Worm (Caenorhabditis elegans) whole organism, L4 larva: ENCODE results near the gene sre-53.

ENCODE experiments used
- F26F4.8 ChIP-seq: fragments of 200-800 bp; sonication (Bioruptor generic); conservative IDR thresholded peaks from 2 replicates; pipeline ENCODE4 v1.3.6; 2022; ENCODE audit warnings: missing genetic modification characterization, missing compliant biosample characterization
- F37D6.2 ChIP-seq: sonication (generic microtip); optimal IDR thresholded peaks from 2 replicates; lab custom pipeline; 2016; ENCODE audit warnings: mild to moderate bottlenecking, missing genetic modification characterization, missing compliant biosample characterization
- F44E2.7 ChIP-seq: fragments of 200-800 bp; sonication (Bioruptor generic); IDR thresholded peaks from 2 replicates; pipeline ENCODE4 v2.1.2; 2022; ENCODE audit warnings: missing genetic modification characterization, missing compliant biosample characterization
- T26A8.4 ChIP-seq: fragments of 200-800 bp; sonication (Bioruptor generic); IDR thresholded peaks from 2 replicates; pipeline ENCODE4 v1.3.6; 2022; ENCODE audit warnings: missing genetic modification characterization, missing compliant biosample characterization
- Y105C5A.15 ChIP-seq: fragments of 200-800 bp; sonication (Bioruptor generic); IDR thresholded peaks from 2 replicates; pipeline ENCODE4 v1.3.6; 2022; ENCODE audit warnings: missing genetic modification characterization, missing compliant biosample characterization
- aha-1 ChIP-seq: fragments of 150-350 bp; peaks from one replicate; lab custom pipeline; 2014; ENCODE audit warnings: missing biosample characterization, missing genetic modification characterization
- ceh-20 ChIP-seq: fragments of 200-800 bp; sonication (Bioruptor generic); IDR thresholded peaks from 2 replicates; pipeline ENCODE4 v1.3.6; 2022; ENCODE audit warnings: missing genetic modification reagents, missing genetic modification characterization, missing compliant biosample characterization
- ceh-32 ChIP-seq: sonication (generic microtip); optimal IDR thresholded peaks from 2 replicates; lab custom pipeline; 2016; ENCODE audit warnings: mild to moderate bottlenecking, missing genetic modification characterization, missing compliant biosample characterization; ENCODE audit not compliant: poor library complexity
- ctbp-1 ChIP-seq: fragments of 200-800 bp; sonication (Bioruptor generic); IDR thresholded peaks from 2 replicates; pipeline ENCODE4 v1.3.6; 2022; ENCODE audit warnings: missing genetic modification reagents, missing genetic modification characterization, missing compliant biosample characterization
- daf-12 ChIP-seq: fragments of 150-350 bp; optimal IDR thresholded peaks from 2 replicates; lab custom pipeline; 2014; ENCODE audit warnings: missing biosample characterization, missing genetic modification reagents, missing genetic modification characterization
- daf-16 ChIP-seq, 3 experiments: sonication (generic microtip); optimal IDR thresholded peaks; 2 replicates each; lab custom pipeline; 2016 to 2017; ENCODE audit warnings: missing genetic modification characterization in 3 of 3, missing genetic modification reagents in 3 of 3, mild to moderate bottlenecking in 2 of 3, missing compliant biosample characterization in 2 of 3, missing biosample characterization in 1 of 3, moderate library complexity in 1 of 3
- dmd-6 ChIP-seq: fragments of 200-800 bp; sonication (Bioruptor generic); IDR thresholded peaks from 2 replicates; pipeline ENCODE4 v1.3.6; 2022; ENCODE audit warnings: missing genetic modification reagents, missing genetic modification characterization, missing compliant biosample characterization
- duxl-1 ChIP-seq: sonication (generic microtip); optimal IDR thresholded peaks from 2 replicates; lab custom pipeline; 2016; ENCODE audit warnings: mild to moderate bottlenecking, missing genetic modification characterization, moderate library complexity, missing compliant biosample characterization; ENCODE audit not compliant: poor library complexity
- dve-1 ChIP-seq: sonication (generic microtip); optimal IDR thresholded peaks from 2 replicates; lab custom pipeline; 2017; ENCODE audit warnings: antibody characterized with exemption, mild to moderate bottlenecking, missing genetic modification characterization, missing compliant biosample characterization; ENCODE audit not compliant: insufficient read depth
- egl-27 ChIP-seq: sonication (generic microtip); optimal IDR thresholded peaks from 3 replicates; lab custom pipeline; 2017; ENCODE audit warnings: missing biosample characterization, missing genetic modification reagents, missing genetic modification characterization
- fkh-10 ChIP-seq: fragments of 150-350 bp; optimal IDR thresholded peaks from 2 replicates; lab custom pipeline; 2014; ENCODE audit warnings: missing biosample characterization, missing genetic modification reagents, missing genetic modification characterization
- hif-1 ChIP-seq, 2 experiments: sonication (generic microtip); optimal IDR thresholded peaks; 2 replicates each; lab custom pipeline; 2016 to 2017; ENCODE audit warnings: missing compliant biosample characterization in 2 of 2, missing genetic modification characterization in 2 of 2, missing genetic modification reagents in 2 of 2, missing genotype in 2 of 2, mild to moderate bottlenecking in 1 of 2
- hlh-11 ChIP-seq: fragments of 200-800 bp; sonication (Bioruptor generic); optimal IDR thresholded peaks from 2 replicates; lab custom pipeline; 2018; ENCODE audit warnings: mild to moderate bottlenecking, missing genetic modification characterization, missing compliant biosample characterization
- hlh-30 ChIP-seq: sonication (generic microtip); optimal IDR thresholded peaks from 2 replicates; lab custom pipeline; 2017; ENCODE audit warnings: antibody characterized with exemption, mild to moderate bottlenecking, missing genetic modification characterization, missing compliant biosample characterization; ENCODE audit not compliant: insufficient read depth
- lim-7 ChIP-seq: fragments of 200-800 bp; sonication (Bioruptor generic); IDR thresholded peaks from 2 replicates; pipeline ENCODE4 v1.3.6; 2022; ENCODE audit warnings: missing genetic modification characterization, missing compliant biosample characterization
- lin-1 ChIP-seq: fragments of 200-800 bp; sonication (Bioruptor generic); IDR thresholded peaks from 2 replicates; pipeline ENCODE4 v1.3.6; 2022; ENCODE audit warnings: missing genetic modification reagents, missing genetic modification characterization, missing compliant biosample characterization
- lin-13 ChIP-seq: fragments of 150-350 bp; optimal IDR thresholded peaks from 2 replicates; lab custom pipeline; 2014; ENCODE audit warnings: missing biosample characterization, missing genetic modification reagents, missing genetic modification characterization
- lin-29 ChIP-seq: fragments of 200-800 bp; sonication (Bioruptor generic); IDR thresholded peaks from 2 replicates; pipeline ENCODE4 v1.3.6; 2022; ENCODE audit warnings: missing genetic modification reagents, missing genetic modification characterization, missing compliant biosample characterization
- lsy-2 ChIP-seq, 2 experiments: fragments of 150-350 bp in 1 of 2; sonication (generic microtip) in 1 of 2; optimal IDR thresholded peaks; 2 replicates each; lab custom pipeline; 2014 to 2017; ENCODE audit warnings: missing biosample characterization in 2 of 2, missing genetic modification characterization in 2 of 2
- mdl-1 ChIP-seq, 2 experiments: fragments of 150-350 bp in 1 of 2; sonication (generic microtip) in 1 of 2; optimal IDR thresholded peaks; 2 replicates each; lab custom pipeline; 2014 to 2017; ENCODE audit warnings: missing biosample characterization in 2 of 2, missing genetic modification characterization in 2 of 2
- mep-1 ChIP-seq: fragments of 150-350 bp; sonication (generic microtip); optimal IDR thresholded peaks from 3 replicates; lab custom pipeline; 2014; ENCODE audit warnings: missing biosample characterization, missing genetic modification characterization
- mes-2 ChIP-seq: sonication (generic microtip); optimal IDR thresholded peaks from 2 replicates; lab custom pipeline; 2016; ENCODE audit warnings: missing genotype, mild to moderate bottlenecking, missing genetic modification characterization, missing compliant biosample characterization; ENCODE audit not compliant: poor library complexity, severe bottlenecking
- mxl-2 ChIP-seq: fragments of 200-800 bp; sonication (Bioruptor generic); conservative IDR thresholded peaks from 2 replicates; pipeline ENCODE4 v1.3.6; 2022; ENCODE audit warnings: missing genetic modification reagents, missing genetic modification characterization, missing compliant biosample characterization
- mxl-3 ChIP-seq: fragments of 200-800 bp; sonication (Bioruptor generic); optimal IDR thresholded peaks from 2 replicates; lab custom pipeline; 2018; ENCODE audit warnings: mild to moderate bottlenecking, missing genetic modification characterization, missing compliant biosample characterization
- nhr-10 ChIP-seq: fragments of 150-350 bp; optimal IDR thresholded peaks from 2 replicates; lab custom pipeline; 2014; ENCODE audit warnings: missing biosample characterization, missing genetic modification characterization
- nhr-25 ChIP-seq: sonication (generic microtip); optimal IDR thresholded peaks from 2 replicates; lab custom pipeline; 2017; ENCODE audit warnings: missing genetic modification characterization, mild to moderate bottlenecking, missing compliant biosample characterization, antibody characterized with exemption, moderate library complexity, borderline replicate concordance; ENCODE audit not compliant: insufficient read depth
- nhr-28 ChIP-seq: fragments of 150-350 bp; optimal IDR thresholded peaks from 2 replicates; lab custom pipeline; 2014; ENCODE audit warnings: missing biosample characterization, missing genetic modification characterization
- pha-4 ChIP-seq, 2 experiments: fragments of 150-350 bp in 1 of 2; fragments of 200-800 bp in 1 of 2; sonication (Bioruptor generic) in 1 of 2; IDR thresholded peaks in 1 of 2; optimal IDR thresholded peaks in 1 of 2; 2 replicates each; pipeline versions ENCODE4 v1.3.6 to Lab custom; 2014 to 2022; ENCODE audit warnings: missing genetic modification characterization in 2 of 2, missing genetic modification reagents in 2 of 2, missing biosample characterization in 1 of 2, missing compliant biosample characterization in 1 of 2
- pqm-1 ChIP-seq: sonication (generic microtip); optimal IDR thresholded peaks from 2 replicates; lab custom pipeline; 2017; ENCODE audit warnings: missing biosample characterization, missing genetic modification characterization
- saeg-2 ChIP-seq: fragments of 200-800 bp; sonication (Bioruptor generic); IDR thresholded peaks from 2 replicates; pipeline ENCODE4 v1.3.6; 2022; ENCODE audit warnings: missing genetic modification reagents, missing genetic modification characterization, missing compliant biosample characterization
- snpc-4 ChIP-seq: fragments of 150-350 bp; optimal IDR thresholded peaks from 2 replicates; lab custom pipeline; 2014; ENCODE audit warnings: missing biosample characterization, missing genetic modification characterization
- spr-3 ChIP-seq: fragments of 200-800 bp; sonication (Bioruptor generic); optimal IDR thresholded peaks from 2 replicates; lab custom pipeline; 2018; ENCODE audit warnings: mild to moderate bottlenecking, missing genetic modification characterization, missing compliant biosample characterization
- tag-97 ChIP-seq: fragments of 200-800 bp; sonication (Bioruptor generic); IDR thresholded peaks from 2 replicates; pipeline ENCODE4 v1.3.6; 2022; ENCODE audit warnings: missing genetic modification characterization, missing compliant biosample characterization
- tra-1 ChIP-seq: fragments of 200-800 bp; sonication (Bioruptor generic); IDR thresholded peaks from 2 replicates; pipeline ENCODE4 v1.3.6; 2022; ENCODE audit warnings: missing genetic modification reagents, missing genetic modification characterization, missing compliant biosample characterization

Gene sre-53

DNA sequence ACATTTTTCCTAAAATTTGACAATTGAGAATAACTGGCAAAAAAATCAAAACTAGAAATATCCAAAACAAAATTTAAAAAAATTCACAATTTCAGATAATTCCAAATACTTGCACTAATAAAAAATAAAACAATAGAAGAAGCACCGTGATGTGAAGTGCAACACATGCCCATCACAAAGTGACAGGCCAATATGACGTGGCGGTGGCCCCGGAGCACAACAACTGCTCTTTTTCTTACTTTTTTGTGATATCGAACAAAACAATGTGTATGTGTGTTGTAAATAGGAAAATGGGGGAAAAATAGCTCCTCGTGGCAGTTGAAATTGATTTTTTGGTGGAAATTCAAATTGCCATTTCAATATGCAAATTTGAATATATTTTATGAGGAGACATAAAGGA lies 30.6 kb upstream of the sre-53 start (continued):
- TF ChIP-seq hif-1 (tag; optimal IDR thresholded peaks at IDR 0.05; lab: Kevin White, UChicago) (no peak), Y105C5A.15 (GFP tag; lab: Robert Waterston, UW) (no peak), dmd-6 (peak; percentile 86), pqm-1 (tag; lab: Kevin White, UChicago) (no peak), spr-3 (GFP tag; lab: Kevin White, UChicago) (no peak), nhr-25 (tag; lab: Kevin White, UChicago) (no peak)

DNA sequence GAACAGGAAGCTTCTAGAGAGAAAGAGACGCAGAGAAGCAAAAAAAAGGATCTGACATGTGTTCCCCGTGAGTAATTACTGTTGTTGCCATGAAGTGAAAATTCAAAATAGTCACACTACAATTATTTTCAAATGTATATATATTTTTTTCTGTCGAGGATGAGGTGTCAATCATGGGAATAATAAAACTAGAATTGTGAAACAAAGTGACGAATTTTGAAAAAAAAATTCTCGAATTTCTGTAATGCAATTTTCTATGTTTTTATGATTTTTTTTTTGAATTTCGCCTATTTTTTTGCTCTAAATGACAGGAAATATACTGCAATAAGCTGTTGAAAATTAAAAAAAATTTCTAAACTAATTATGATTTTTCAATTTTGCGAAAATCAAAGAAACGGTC lies 29.9 kb upstream of the sre-53 start:
- TF ChIP-seq duxl-1 (no peak), ctbp-1 (GFP tag; lab: Robert Waterston, UW) (no peak), F26F4.8 (GFP tag; lab: Robert Waterston, UW) (no peak), lim-7 (no peak), nhr-10 (no peak)

DNA sequence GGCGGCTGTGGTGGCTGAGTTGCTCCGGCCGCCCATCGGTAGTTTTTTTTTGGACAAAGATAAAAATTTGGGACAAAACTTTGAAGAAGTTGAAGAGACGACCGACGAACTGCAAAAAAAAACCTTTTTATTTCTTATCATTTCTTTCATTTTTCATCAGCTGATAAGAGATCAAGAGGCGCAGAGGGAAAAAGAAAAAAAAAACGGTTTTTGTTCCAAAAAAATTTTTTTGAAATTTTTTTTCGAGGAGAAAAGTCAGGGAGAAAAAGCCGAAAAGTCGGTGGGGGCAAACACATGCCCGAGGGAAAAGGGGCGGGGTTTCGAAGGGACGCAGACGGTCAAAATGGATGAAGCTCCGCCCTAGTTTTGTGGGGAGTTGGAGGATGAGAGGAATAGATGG lies 28.9 kb upstream of the sre-53 start, which contains the start of gene ras-1:
TSS of gene ras-1 (minus strand) at position 129 of the 400 bp plus-strand sequence.
- peak; percentile 9 for TF ChIP-seq mep-1
- TF ChIP-seq hlh-11 (tag; lab: Kevin White, UChicago): peak; percentile 56
- TF ChIP-seq dmd-6: peak; percentile 65; the same call in 1 of the 2 replicates
- TF ChIP-seq nhr-28 (tag; lab: Kevin White, UChicago): peak; percentile 34
- peak; percentile 58 for TF ChIP-seq dve-1 (tag; lab: Kevin White, UChicago)
- 0 out of 2 replicates have a peak, but pooled peaks have one; percentile 21 for TF ChIP-seq pha-4 (GFP tag; IDR thresholded peaks at IDR 0.05; lab: Robert Waterston, UW)
- no peak for TF ChIP-seq pha-4 (tag; optimal IDR thresholded peaks at IDR 0.05; lab: Kevin White, UChicago)
- peak; percentile 62; the same call in 1 of the 2 replicates for TF ChIP-seq tra-1
- no peak for TF ChIP-seq mxl-3 (GFP tag; lab: Kevin White, UChicago)
- TF ChIP-seq lsy-2 (tag; optimal IDR thresholded peaks at IDR 0.05; lab: Kevin White, UChicago): no peak

DNA sequence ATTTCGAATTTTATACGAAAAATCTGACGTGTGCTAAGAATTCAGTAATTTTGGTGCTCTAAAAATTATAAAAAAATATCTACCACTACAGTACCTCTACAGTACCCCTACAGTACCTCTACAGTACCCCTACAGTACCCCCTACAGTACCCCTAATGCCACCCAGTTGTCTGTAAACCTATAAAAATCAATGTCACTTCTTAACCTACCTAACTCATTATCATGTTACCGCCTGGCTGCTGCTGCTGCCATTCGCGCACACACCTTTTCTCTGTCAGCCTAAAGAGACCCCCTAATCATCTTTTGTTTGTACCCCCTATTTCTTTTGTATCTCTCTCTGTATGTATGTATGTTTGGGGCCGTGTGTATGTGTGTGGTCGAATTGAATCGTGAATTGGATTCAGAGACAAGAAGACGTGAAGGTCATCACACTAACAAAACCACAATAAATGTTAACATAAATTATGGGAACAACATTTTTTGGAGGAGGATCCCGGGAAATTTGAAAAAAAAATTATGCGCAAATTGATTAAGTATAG lies 27.6 kb upstream of the sre-53 start:
- no peak for TF ChIP-seq fkh-10
- TF ChIP-seq egl-27 (tag; lab: Kevin White, UChicago): no peak
- peak; percentile 40 for TF ChIP-seq aha-1 (tag; lab: Kevin White, UChicago)
- peak; percentile 43 for TF ChIP-seq nhr-28 (tag; lab: Kevin White, UChicago)
- TF ChIP-seq lsy-2 (tag; optimal IDR thresholded peaks at IDR 0.05; lab: Kevin White, UChicago): peak in 1 of 2 experiments; percentile 40
- peak in 1 of 2 experiments; percentile 9 for TF ChIP-seq mdl-1 (tag; optimal IDR thresholded peaks at IDR 0.05; lab: Kevin White, UChicago)
- peak; percentile 30 for TF ChIP-seq mes-2 (tag; lab: Kevin White, UChicago)
- no peak for TF ChIP-seq ceh-20

DNA sequence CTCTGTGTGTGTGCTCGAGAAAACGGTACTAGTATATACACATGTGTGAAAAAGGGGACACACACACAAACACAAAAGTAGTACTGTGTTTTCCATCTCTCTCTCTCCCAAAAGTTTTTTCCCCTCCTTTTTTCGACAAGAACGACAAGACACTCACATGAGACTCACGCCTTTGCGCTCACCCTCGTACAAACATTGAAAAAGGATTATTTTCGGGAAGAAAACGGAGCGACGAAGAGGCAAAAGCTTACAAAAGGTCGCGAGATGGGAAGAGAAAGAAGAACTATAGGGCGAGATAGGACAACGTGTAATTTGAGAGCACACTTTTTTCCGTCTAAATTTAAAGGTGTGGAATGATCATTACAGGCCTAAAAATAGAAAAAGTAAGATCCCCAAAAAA lies 26.7 kb upstream of the sre-53 start:
- TF ChIP-seq daf-12 (tag; lab: Kevin White, UChicago): no peak
- TF ChIP-seq mxl-2 (GFP tag; lab: Robert Waterston, UW): no peak
- TF ChIP-seq tag-97 (GFP tag; lab: Robert Waterston, UW): no peak
- TF ChIP-seq daf-16 (GFP tag; optimal IDR thresholded peaks at IDR 0.05; lab: Kevin White, UChicago): no peak
- peak; percentile 19 for TF ChIP-seq daf-16 (tag; optimal IDR thresholded peaks at IDR 0.05; lab: Kevin White, UChicago)
- no peak for TF ChIP-seq mxl-3 (GFP tag; lab: Kevin White, UChicago)
- TF ChIP-seq ceh-32 (tag; lab: Kevin White, UChicago): no peak
- TF ChIP-seq saeg-2 (GFP tag; lab: Robert Waterston, UW): no peak
- no peak for TF ChIP-seq F37D6.2 (tag; lab: Kevin White, UChicago)
- peak; percentile 7 for TF ChIP-seq hlh-11 (tag; lab: Kevin White, UChicago)
- TF ChIP-seq egl-27 (tag; lab: Kevin White, UChicago): no peak
- no peak for TF ChIP-seq F44E2.7 (GFP tag; lab: Robert Waterston, UW)
- 0 out of 2 replicates have a peak, but pooled peaks have one; percentile 46 for TF ChIP-seq T26A8.4 (GFP tag; lab: Robert Waterston, UW)
- peak; percentile 53 for TF ChIP-seq dve-1 (tag; lab: Kevin White, UChicago)
- no peak for TF ChIP-seq lin-13 (GFP tag; lab: Kevin White, UChicago)
- peak; percentile 32 for TF ChIP-seq nhr-28 (tag; lab: Kevin White, UChicago)
- no peak for TF ChIP-seq lin-29 (GFP tag; lab: Robert Waterston, UW)
- no peak for TF ChIP-seq spr-3 (GFP tag; lab: Kevin White, UChicago)
- no peak for TF ChIP-seq lin-1 (GFP tag; lab: Robert Waterston, UW)
- peak; percentile 35 for TF ChIP-seq hlh-30 (tag; lab: Kevin White, UChicago)
- no peak for TF ChIP-seq snpc-4 (tag; lab: Kevin White, UChicago)
